Worm (Caenorhabditis elegans): ENCODE measurements around the gene swsn-4.
"Not testable (repeated sequence)": the region's sequence is repeated elsewhere in the genome, so short reads cannot be mapped to it uniquely, and the experiment has no call there.

swsn-4 gene

ce11 chrIV:11179123-11179740, 53.4 kb downstream of the swsn-4 start, which contains the start of gene cpt-2 (continued):
- TF ChIP-seq attf-6 (GFP tag; IDR thresholded peaks at IDR 0.05) (peak; percentile 53; the same call in 1 of the 2 replicates), K12H6.12 (tag; optimal IDR thresholded peaks at IDR 0.05) (peak; percentile 51), ztf-6 (GFP tag; IDR thresholded peaks at IDR 0.05) (peak; percentile 68; the same call in 1 of the 2 replicates), nhr-80 (tag; optimal IDR thresholded peaks at IDR 0.05) (peak; percentile 84), F33H1.4 (GFP tag; IDR thresholded peaks at IDR 0.05) (peak; percentile 77), cebp-1 (tag; optimal IDR thresholded peaks at IDR 0.05) (peak; percentile 83), aptf-2 (GFP tag; conservative IDR thresholded peaks at IDR 0.05) (0 out of 2 replicates have a peak, but pooled peaks have one; percentile 38), madf-10 (tag; optimal IDR thresholded peaks at IDR 0.05) (peak; percentile 59), snpc-4 (GFP tag; optimal IDR thresholded peaks at IDR 0.05) (peak; percentile 13), snpc-4 (tag; optimal IDR thresholded peaks at IDR 0.05) (peak; percentile 27 to 71 (median 62)), tbp1 (GFP tag; optimal IDR thresholded peaks at IDR 0.05) (peak; percentile 67), egrh-3 (GFP tag; IDR thresholded peaks at IDR 0.05) (peak; percentile 81), tlf-1 (GFP tag; optimal IDR thresholded peaks at IDR 0.05) (peak; percentile 71), F22D6.2 (tag; optimal IDR thresholded peaks at IDR 0.05) (peak; percentile 35), let-526 (GFP tag; IDR thresholded peaks at IDR 0.05) (peak; percentile 90), Y95B8A.8 (GFP tag; IDR thresholded peaks at IDR 0.05) (peak; percentile 79; the same call in 1 of the 2 replicates), madf-6 (GFP tag; IDR thresholded peaks at IDR 0.05) (peak; percentile 82), athp-1 (tag; optimal IDR thresholded peaks at IDR 0.05) (peak; percentile 46), pbrm-1 (GFP tag; IDR thresholded peaks at IDR 0.05) (peak; percentile 90), lin-40 (tag; optimal IDR thresholded peaks at IDR 0.05) (peak; percentile 88), ztf-22 (GFP tag; optimal IDR thresholded peaks at IDR 0.05) (peak; percentile 16), madf-8 (GFP tag; conservative IDR thresholded peaks at IDR 0.05) (peak; percentile 63), somi-1 (GFP tag; optimal IDR thresholded peaks at IDR 0.05) (peak; percentile 34), mcd-1 (GFP tag; IDR thresholded peaks at IDR 0.05) (peak; percentile 92), C17E4.6 (GFP tag; IDR thresholded peaks at IDR 0.05) (peak; percentile 88), attf-3 (GFP tag; conservative IDR thresholded peaks at IDR 0.05) (peak; percentile 76), D2030.7 (GFP tag; IDR thresholded peaks at IDR 0.05) (peak; percentile 95), lsy-27 (tag; optimal IDR thresholded peaks at IDR 0.05; ENCODE audit: borderline replicate concordance, insufficient read depth) (peak; percentile 9), ceh-100 (GFP tag; IDR thresholded peaks at IDR 0.05) (peak; percentile 98), dpl-1 (GFP tag; optimal IDR thresholded peaks at IDR 0.05) (peak; percentile 44), hsf-1 (GFP tag; IDR thresholded peaks at IDR 0.05) (peak; percentile 87), let-607 (tag; optimal IDR thresholded peaks at IDR 0.05) (peak; percentile 22 to 65), repo-1 (tag; optimal IDR thresholded peaks at IDR 0.05) (peak; percentile 20), ztf-25 (GFP tag; IDR thresholded peaks at IDR 0.05) (0 out of 2 replicates have a peak, but pooled peaks have one; percentile 35), hmg-20 (GFP tag; IDR thresholded peaks at IDR 0.05) (peak; percentile 84; the same call in 1 of the 2 replicates), Y56A3A.18 (GFP tag; IDR thresholded peaks at IDR 0.05) (peak; percentile 58; the same call in 1 of the 2 replicates), lin-35 (GFP tag; optimal IDR thresholded peaks at IDR 0.05) (peak in 1 of 3 experiments; percentile 84), atf-7 (tag; optimal IDR thresholded peaks at IDR 0.05) (peak; percentile 73), hmg-1.2 (GFP tag; IDR thresholded peaks at IDR 0.05) (peak; percentile 65), ZK185.1 (tag; optimal IDR thresholded peaks at IDR 0.05; ENCODE audit: poor library complexity, severe bottlenecking) (peak; percentile 92), ztf-18 (tag; optimal IDR thresholded peaks at IDR 0.05) (peak; percentile 97)
- TF ChIP-seq cebp-1 (GFP tag; IDR thresholded peaks at IDR 0.05), result not testable (repeated sequence)
